In the genomic region with DNA sequence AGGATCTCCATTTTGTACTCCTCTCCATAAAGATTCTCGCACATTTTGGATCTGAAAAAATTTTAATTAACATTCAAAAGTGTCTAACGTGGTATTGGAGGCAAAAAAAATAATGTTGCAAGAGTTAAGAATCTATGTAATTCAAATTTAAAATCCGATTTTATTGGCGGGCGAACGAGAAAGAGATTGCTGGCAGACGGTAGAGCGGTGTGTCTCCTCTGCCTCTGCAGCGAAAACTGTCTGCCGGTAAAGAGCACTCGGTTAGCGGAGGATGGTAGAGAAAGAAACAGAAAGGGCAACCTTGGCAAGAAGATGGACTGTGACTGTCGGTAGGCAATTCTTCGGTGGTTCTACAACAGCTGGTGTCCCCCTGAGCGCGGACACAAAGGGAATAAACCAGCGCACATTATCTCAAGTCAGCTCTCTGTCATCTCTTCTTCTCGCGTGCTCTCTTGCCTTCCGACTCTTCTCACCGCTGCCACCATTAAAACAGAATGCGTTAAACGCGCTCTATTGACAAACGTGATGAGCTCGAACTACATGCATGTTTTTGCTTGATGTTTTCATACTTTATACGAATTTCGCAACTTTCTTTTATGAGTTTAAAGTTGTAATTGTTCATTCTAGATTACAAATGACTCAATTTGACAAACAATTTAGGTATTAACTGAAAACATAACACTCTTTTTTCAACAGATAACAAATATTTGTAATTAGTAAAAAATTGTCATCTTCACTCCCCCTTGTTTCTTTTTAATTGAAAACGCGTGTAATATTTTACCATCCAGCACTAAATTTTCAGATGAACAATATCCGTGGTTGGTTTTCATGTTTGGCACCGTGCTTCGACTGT, we compare ENCODE assay signal across 2 worm cellular contexts.
A peak's percentile ranks its signal among the peaks of the same experiment; 100 is the strongest.
TF ChIP-seq lines count a peak whose summit lies in the region.

A gene (minus strand): TSS at position 51 of the 853 bp plus-strand sequence.
A gene (plus strand): TSS at position 803 of the 853 bp plus-strand sequence.

TF ChIP-seq in whole organism, L1 larva, 84 proteins besides CTCF, POLR2A, EP300 and RAD21 (continued from another document):
- TF ChIP-seq nhr-84 (tag; optimal IDR thresholded peaks at IDR 0.05; lab: Kevin White, UChicago), result no peak
- TF ChIP-seq hpl-2 (GFP tag; optimal IDR thresholded peaks at IDR 0.05; lab: Kevin White, UChicago), result no peak
- TF ChIP-seq Y116A8C.19 (tag; optimal IDR thresholded peaks at IDR 0.05; lab: Kevin White, UChicago; ENCODE audit: borderline replicate concordance), result no peak
- peak; percentile 34 for TF ChIP-seq mep-1 (tag; optimal IDR thresholded peaks at IDR 0.05; lab: Kevin White, UChicago)
- TF ChIP-seq mef-2 (tag; optimal IDR thresholded peaks at IDR 0.05; lab: Kevin White, UChicago), result no peak
- no peak for TF ChIP-seq pag-3 (tag; optimal IDR thresholded peaks at IDR 0.05; lab: Kevin White, UChicago; ENCODE audit: borderline replicate concordance, insufficient read depth)
- peak in 1 of 2 experiments; percentile 48 for TF ChIP-seq egl-27 (tag; optimal IDR thresholded peaks at IDR 0.05; lab: Kevin White, UChicago)
- TF ChIP-seq xbp-1 (tag; optimal IDR thresholded peaks at IDR 0.05; lab: Kevin White, UChicago), result peak; percentile 31
- TF ChIP-seq nhr-90 (tag; optimal IDR thresholded peaks at IDR 0.05; lab: Kevin White, UChicago; ENCODE audit: poor library complexity), result peak; percentile 9
- TF ChIP-seq elt-2 (tag; optimal IDR thresholded peaks at IDR 0.05; lab: Kevin White, UChicago), result peak; percentile 5
- peak; percentile 2; the same call in 1 of the 2 replicates for TF ChIP-seq isw-1 (GFP tag; IDR thresholded peaks at IDR 0.05; lab: Robert Waterston, UW)
- peak; percentile 30 for TF ChIP-seq nhr-47 (tag; optimal IDR thresholded peaks at IDR 0.05; lab: Kevin White, UChicago)
- no peak for TF ChIP-seq lin-39 (tag; optimal IDR thresholded peaks at IDR 0.05; lab: Kevin White, UChicago)
- peak in 1 of 3 experiments; percentile 52 for TF ChIP-seq ceh-82 (tag; optimal IDR thresholded peaks at IDR 0.05; lab: Kevin White, UChicago)
- no peak for TF ChIP-seq ets-5 (GFP tag; IDR thresholded peaks at IDR 0.05; lab: Robert Waterston, UW)
- TF ChIP-seq zip-4 (GFP tag; optimal IDR thresholded peaks at IDR 0.05; lab: Kevin White, UChicago), result no peak
- TF ChIP-seq lsy-2 (tag; optimal IDR thresholded peaks at IDR 0.05; lab: Kevin White, UChicago), result peak in 1 of 2 experiments; percentile 61
- no peak for TF ChIP-seq nhr-12 (tag; optimal IDR thresholded peaks at IDR 0.05; lab: Kevin White, UChicago)
- 0 out of 2 replicates have a peak, but pooled peaks have one; percentile 11 for TF ChIP-seq mab-9 (GFP tag; IDR thresholded peaks at IDR 0.05; lab: Robert Waterston, UW)
- peak; percentile 10 for TF ChIP-seq blmp-1 (tag; optimal IDR thresholded peaks at IDR 0.05; lab: Kevin White, UChicago)
- TF ChIP-seq lin-14 (GFP tag; optimal IDR thresholded peaks at IDR 0.05; lab: Kevin White, UChicago), result peak; percentile 86
- TF ChIP-seq fkh-8 (tag; optimal IDR thresholded peaks at IDR 0.05; lab: Kevin White, UChicago), result peak; percentile 34
- peak; percentile 14 for TF ChIP-seq snpc-4 (tag; optimal IDR thresholded peaks at IDR 0.05; lab: Kevin White, UChicago)
- TF ChIP-seq grh-1 (GFP tag; IDR thresholded peaks at IDR 0.05; lab: Robert Waterston, UW), result peak; percentile 39; the same call in 1 of the 2 replicates
- no peak for TF ChIP-seq tlp-1 (tag; optimal IDR thresholded peaks at IDR 0.05; lab: Kevin White, UChicago)
- TF ChIP-seq C04F5.9 (tag; optimal IDR thresholded peaks at IDR 0.05; lab: Kevin White, UChicago), result no peak
- TF ChIP-seq nhr-11 (tag; optimal IDR thresholded peaks at IDR 0.05; lab: Kevin White, UChicago), result no peak
- peak; percentile 79 for TF ChIP-seq nhr-85 (tag; lab: Kevin White, UChicago)
- TF ChIP-seq dsc-1 (tag; optimal IDR thresholded peaks at IDR 0.05; lab: Kevin White, UChicago), result peak; percentile 17
- peak; percentile 45 for TF ChIP-seq snu-23 (GFP tag; optimal IDR thresholded peaks at IDR 0.05; lab: Kevin White, UChicago)
- TF ChIP-seq nhr-19 (GFP tag; conservative IDR thresholded peaks at IDR 0.05; lab: Robert Waterston, UW), result no peak
- no peak for TF ChIP-seq unc-98 (GFP tag; IDR thresholded peaks at IDR 0.05; lab: Robert Waterston, UW)
- TF ChIP-seq alr-1 (tag; optimal IDR thresholded peaks at IDR 0.05; lab: Kevin White, UChicago; ENCODE audit: borderline replicate concordance), result no peak
- TF ChIP-seq skn-1 (tag; optimal IDR thresholded peaks at IDR 0.05; lab: Kevin White, UChicago), result peak; percentile 51
- TF ChIP-seq pqm-1 (tag; optimal IDR thresholded peaks at IDR 0.05; lab: Kevin White, UChicago), result no peak
- no peak for TF ChIP-seq sup-37 (GFP tag; optimal IDR thresholded peaks at IDR 0.05; lab: Kevin White, UChicago)
- peak; percentile 11 for TF ChIP-seq nhr-77 (tag; optimal IDR thresholded peaks at IDR 0.05; lab: Kevin White, UChicago)
- TF ChIP-seq lin-15B (tag; optimal IDR thresholded peaks at IDR 0.05; lab: Kevin White, UChicago), result peak; percentile 14
- peak in 1 of 3 experiments; percentile 9 for TF ChIP-seq dpl-1 (GFP tag; optimal IDR thresholded peaks at IDR 0.05; lab: Kevin White, UChicago)
- no peak for TF ChIP-seq fos-1 (tag; optimal IDR thresholded peaks at IDR 0.05; lab: Kevin White, UChicago)
- peak; percentile 44 for TF ChIP-seq nhr-71 (tag; optimal IDR thresholded peaks at IDR 0.05; lab: Kevin White, UChicago)
- peak; percentile 26 for TF ChIP-seq nhr-20 (tag; optimal IDR thresholded peaks at IDR 0.05; lab: Kevin White, UChicago)
- TF ChIP-seq jun-1 (tag; optimal IDR thresholded peaks at IDR 0.05; lab: Kevin White, UChicago), result peak; percentile 38
- TF ChIP-seq pax-3 (tag; optimal IDR thresholded peaks at IDR 0.05; lab: Kevin White, UChicago), result no peak
- TF ChIP-seq C16A3.4 (tag; optimal IDR thresholded peaks at IDR 0.05; lab: Kevin White, UChicago), result peak; percentile 21
- peak; percentile 36 for TF ChIP-seq tbx-2 (tag; optimal IDR thresholded peaks at IDR 0.05; lab: Kevin White, UChicago)
- TF ChIP-seq lin-35 (GFP tag; optimal IDR thresholded peaks at IDR 0.05; lab: Kevin White, UChicago), result peak; percentile 23 to 33
- TF ChIP-seq efl-3 (GFP tag; optimal IDR thresholded peaks at IDR 0.05; lab: Kevin White, UChicago), result no peak

TF ChIP-seq in whole organism, L3 larva, 47 proteins besides CTCF, POLR2A, EP300 and RAD21 (continued from another document):
- no peak for TF ChIP-seq jun-1 (tag; optimal IDR thresholded peaks at IDR 0.05; lab: Kevin White, UChicago)
- TF ChIP-seq aly-2 (tag; optimal IDR thresholded peaks at IDR 0.05; lab: Kevin White, UChicago), result no peak
- no peak for TF ChIP-seq nhr-76 (tag; optimal IDR thresholded peaks at IDR 0.05; lab: Kevin White, UChicago)
- TF ChIP-seq nhr-11 (tag; optimal IDR thresholded peaks at IDR 0.05; lab: Kevin White, UChicago), result no peak
- peak; percentile 14 for TF ChIP-seq pha-4 (tag; optimal IDR thresholded peaks at IDR 0.05; lab: Kevin White, UChicago)
- TF ChIP-seq nhr-12 (tag; optimal IDR thresholded peaks at IDR 0.05; lab: Kevin White, UChicago), result no peak
- peak; percentile 20 for TF ChIP-seq elt-1 (tag; optimal IDR thresholded peaks at IDR 0.05; lab: Kevin White, UChicago)
- TF ChIP-seq fkh-10 (GFP tag; optimal IDR thresholded peaks at IDR 0.05; lab: Kevin White, UChicago), result no peak
- peak; percentile 32 for TF ChIP-seq skn-1 (tag; optimal IDR thresholded peaks at IDR 0.05; lab: Kevin White, UChicago)
TF ChIP-seq in whole organism, L3 larva: peak in this region for 8.
